Worm (Caenorhabditis elegans): ENCODE data around the gene C17H12.37.
"Not testable (repeated sequence)": the region's sequence is repeated elsewhere in the genome, so short reads cannot be mapped to it uniquely, and the experiment has no call there.

C17H12.37 gene

DNA sequence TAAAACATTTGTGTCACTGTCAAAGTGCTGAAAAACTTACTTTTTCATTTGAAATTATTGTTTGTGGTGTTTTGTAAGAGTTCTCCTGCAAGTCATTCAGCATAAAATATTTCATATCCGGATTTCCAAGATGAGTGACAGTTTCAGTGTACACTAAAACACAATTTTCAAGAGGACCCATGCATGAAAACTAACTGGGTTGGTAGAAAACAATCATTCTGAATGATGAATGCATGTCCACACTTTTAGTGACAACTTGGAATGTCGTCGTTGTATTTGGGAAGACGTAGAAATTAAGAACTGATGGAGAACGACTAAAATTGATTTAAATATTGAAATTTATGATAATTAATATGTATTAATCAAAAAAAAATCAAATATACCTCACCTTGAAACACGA lies 16.8 kb downstream of the C17H12.37 start:
- no peak for TF ChIP-seq blmp-1 (tag; optimal IDR thresholded peaks at IDR 0.05)
- no peak for TF ChIP-seq nhr-28 (tag; optimal IDR thresholded peaks at IDR 0.05)
- no peak for TF ChIP-seq unc-62 (GFP tag; optimal IDR thresholded peaks at IDR 0.05)
- no peak for TF ChIP-seq ham-2 (GFP tag; optimal IDR thresholded peaks at IDR 0.05)
- TF ChIP-seq sem-2 (GFP tag; optimal IDR thresholded peaks at IDR 0.05), result no peak
- no peak for TF ChIP-seq pha-4 (tag; optimal IDR thresholded peaks at IDR 0.05)
- no peak for TF ChIP-seq unc-120 (tag; optimal IDR thresholded peaks at IDR 0.05; ENCODE audit: poor library complexity, severe bottlenecking)
- TF ChIP-seq flh-1 (GFP tag; optimal IDR thresholded peaks at IDR 0.05), result no peak
- TF ChIP-seq tbx-8 (GFP tag; optimal IDR thresholded peaks at IDR 0.05), result no peak
- TF ChIP-seq lsy-2 (tag; optimal IDR thresholded peaks at IDR 0.05), result no peak
- TF ChIP-seq lin-32 (GFP tag; optimal IDR thresholded peaks at IDR 0.05), result no peak
- TF ChIP-seq nhr-76 (tag; optimal IDR thresholded peaks at IDR 0.05), result no peak
- no peak for TF ChIP-seq bed-3 (GFP tag; optimal IDR thresholded peaks at IDR 0.05)

DNA sequence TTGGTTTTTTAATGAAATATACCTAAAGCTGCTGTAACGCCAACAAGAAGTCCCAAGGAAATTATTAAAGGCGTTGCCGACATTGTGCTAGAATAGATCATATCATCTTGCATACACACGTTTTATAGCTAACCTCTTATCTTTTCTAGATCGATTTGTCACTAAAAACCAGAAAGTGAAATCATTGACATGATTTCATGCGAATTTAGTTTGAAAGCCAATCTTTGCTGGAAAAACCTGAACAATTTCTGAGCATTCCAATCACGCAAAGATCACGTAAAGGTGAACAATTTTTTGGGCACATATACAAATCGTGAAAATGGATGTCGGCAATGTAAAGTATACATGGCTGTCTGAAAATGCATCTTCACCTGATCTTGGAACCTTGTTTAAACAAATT lies 17.5 kb downstream of the C17H12.37 start, which contains the start of gene C17H12.6:
Gene C17H12.6, minus strand, starts transcription at position 101 of the 400 bp plus-strand sequence.
- no peak for TF ChIP-seq unc-39 (tag; optimal IDR thresholded peaks at IDR 0.05)
- no peak for TF ChIP-seq lsy-2 (tag; optimal IDR thresholded peaks at IDR 0.05)
- TF ChIP-seq blmp-1 (tag; optimal IDR thresholded peaks at IDR 0.05), result no peak
- TF ChIP-seq ceh-83 (GFP tag; optimal IDR thresholded peaks at IDR 0.05), result no peak
- TF ChIP-seq M03D4.4 (tag; optimal IDR thresholded peaks at IDR 0.05), result no peak
- TF ChIP-seq bed-3 (GFP tag; optimal IDR thresholded peaks at IDR 0.05), result no peak
- TF ChIP-seq nhr-237 (tag; optimal IDR thresholded peaks at IDR 0.05), result no peak
- TF ChIP-seq nhr-2 (tag; optimal IDR thresholded peaks at IDR 0.05), result no peak
- no peak for TF ChIP-seq flh-1 (GFP tag; optimal IDR thresholded peaks at IDR 0.05)
- TF ChIP-seq drap-1 (GFP tag; optimal IDR thresholded peaks at IDR 0.05), result no peak
- no peak for TF ChIP-seq mab-5 (tag; optimal IDR thresholded peaks at IDR 0.05)
- TF ChIP-seq zip-8 (tag; optimal IDR thresholded peaks at IDR 0.05), result no peak
- no peak for TF ChIP-seq nhr-76 (tag; optimal IDR thresholded peaks at IDR 0.05)
- TF ChIP-seq elt-1 (tag; optimal IDR thresholded peaks at IDR 0.05; ENCODE audit: borderline replicate concordance, insufficient read depth), result no peak
- TF ChIP-seq mep-1 (tag; optimal IDR thresholded peaks at IDR 0.05), result no peak
- no peak for TF ChIP-seq unc-62 (GFP tag; optimal IDR thresholded peaks at IDR 0.05)

DNA sequence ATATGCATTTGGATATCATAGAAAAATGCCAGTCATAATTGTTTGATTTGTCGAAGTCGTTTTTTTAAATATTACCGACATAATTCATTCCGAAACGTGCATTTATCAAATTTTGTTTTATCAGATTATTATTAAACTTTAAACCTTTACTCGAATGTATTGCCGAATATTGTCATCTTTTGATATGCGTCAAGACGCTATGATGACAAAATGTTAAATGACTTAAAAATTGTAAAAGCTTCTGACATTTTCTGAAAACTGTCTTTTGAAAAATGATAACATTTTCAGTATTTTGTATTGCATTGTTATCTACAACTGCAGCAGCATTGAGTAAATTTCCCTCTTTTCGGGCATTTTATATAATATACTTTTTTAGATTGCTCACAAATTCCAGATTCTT lies 19.7 kb downstream of the C17H12.37 start, which contains the start of gene H20E11.3:
Gene H20E11.3, plus strand, starts transcription at position 195 of the 400 bp plus-strand sequence.
- TF ChIP-seq ceh-39 (tag; optimal IDR thresholded peaks at IDR 0.05) (no peak), snpc-4 (tag; optimal IDR thresholded peaks at IDR 0.05) (no peak), M03D4.4 (tag; optimal IDR thresholded peaks at IDR 0.05) (no peak), lin-32 (GFP tag; optimal IDR thresholded peaks at IDR 0.05) (no peak), lin-13 (tag; optimal IDR thresholded peaks at IDR 0.05) (no peak), cnd-1 (tag; optimal IDR thresholded peaks at IDR 0.05) (no peak), drap-1 (GFP tag; optimal IDR thresholded peaks at IDR 0.05) (no peak), mls-2 (tag; optimal IDR thresholded peaks at IDR 0.05) (no peak), tbx-8 (GFP tag; optimal IDR thresholded peaks at IDR 0.05) (no peak), nhr-76 (tag; optimal IDR thresholded peaks at IDR 0.05) (no peak), ham-2 (GFP tag; optimal IDR thresholded peaks at IDR 0.05) (no peak), lsy-2 (tag; optimal IDR thresholded peaks at IDR 0.05) (no peak), unc-120 (tag; optimal IDR thresholded peaks at IDR 0.05; ENCODE audit: poor library complexity, severe bottlenecking) (no peak), unc-62 (GFP tag; optimal IDR thresholded peaks at IDR 0.05) (no peak), nhr-237 (tag; optimal IDR thresholded peaks at IDR 0.05) (no peak), ztf-11 (tag; optimal IDR thresholded peaks at IDR 0.05) (no peak), hlh-1 (tag; optimal IDR thresholded peaks at IDR 0.05) (no peak), mab-5 (tag; optimal IDR thresholded peaks at IDR 0.05) (no peak)

DNA sequence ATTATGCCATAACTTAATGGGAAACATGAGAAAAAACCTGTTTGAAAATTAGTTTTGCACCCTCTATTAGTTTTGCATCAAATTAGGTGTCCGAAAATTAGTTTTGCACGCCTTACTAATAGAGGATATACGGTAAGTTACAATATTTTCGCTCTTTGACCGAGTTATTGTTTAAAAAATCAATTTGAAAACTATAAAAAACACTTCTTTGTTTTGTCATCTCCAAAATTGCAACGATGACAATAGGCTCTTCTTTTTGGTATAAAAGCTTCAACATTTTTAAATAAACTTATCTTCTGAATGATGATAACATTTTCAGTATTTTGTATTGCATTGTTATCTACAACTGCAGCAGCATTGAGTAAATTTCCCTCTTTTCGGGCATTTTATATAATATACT lies 22.6 kb downstream of the C17H12.37 start, which contains the start of gene H20E11.2:
Gene H20E11.2, plus strand, starts transcription at position 301 of the 400 bp plus-strand sequence.
- TF ChIP-seq ces-1 (GFP tag; optimal IDR thresholded peaks at IDR 0.05); lin-13 (tag; optimal IDR thresholded peaks at IDR 0.05); ceh-39 (tag; optimal IDR thresholded peaks at IDR 0.05): not testable (repeated sequence)

DNA sequence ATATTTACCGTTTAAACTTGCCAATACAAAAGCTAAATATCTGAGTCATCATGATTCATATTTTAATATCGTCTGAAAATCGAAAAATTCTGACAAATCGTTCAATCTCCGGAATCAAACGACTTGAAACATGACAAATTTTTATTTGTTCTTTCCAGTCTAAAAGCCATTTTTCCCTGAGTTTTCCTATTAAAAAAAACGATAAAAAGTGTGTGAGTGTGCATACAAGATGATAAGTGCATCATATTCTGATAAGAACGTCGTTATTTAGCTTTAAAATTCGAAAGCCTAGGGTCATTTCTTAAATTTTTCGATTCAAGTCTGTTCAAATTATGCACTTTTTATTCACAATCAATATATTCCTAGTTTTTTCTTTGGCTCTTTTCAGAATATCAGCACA lies 25.0 kb downstream of the C17H12.37 start, which contains the start of gene H20E11.1:
Gene H20E11.1, plus strand, starts transcription at position 244 of the 400 bp plus-strand sequence.
- TF ChIP-seq ceh-43 (GFP tag; optimal IDR thresholded peaks at IDR 0.05) (no peak), ham-2 (GFP tag; optimal IDR thresholded peaks at IDR 0.05) (no peak), ceh-83 (GFP tag; optimal IDR thresholded peaks at IDR 0.05) (no peak), unc-39 (tag; optimal IDR thresholded peaks at IDR 0.05) (no peak), ztf-11 (tag; optimal IDR thresholded peaks at IDR 0.05) (no peak), snpc-4 (tag; optimal IDR thresholded peaks at IDR 0.05) (no peak), nhr-76 (tag; optimal IDR thresholded peaks at IDR 0.05) (no peak), ceh-39 (tag; optimal IDR thresholded peaks at IDR 0.05) (no peak)

Measured in whole organism, mixed stage, embryonic.